Fruit fly (Drosophila melanogaster) whole organism, prepupa: ENCODE data around the gene MED15.
A peak's percentile ranks its signal among the peaks of the same experiment; 100 is the strongest.

Experiments used
- Blimp-1 ChIP-seq: fragments of 200-800 bp; sonication (Bioruptor generic); optimal IDR thresholded peaks from 3 replicates; lab custom pipeline; 2017; ENCODE audit warnings: missing biosample characterization, missing genetic modification characterization, mild to moderate bottlenecking, moderate library complexity, missing genetic modification reagents
- CG10669 ChIP-seq: fragments of 200-800 bp; sonication (Bioruptor generic); optimal IDR thresholded peaks from 3 replicates; lab custom pipeline; 2018; ENCODE audit warnings: missing biosample characterization, mild to moderate bottlenecking, missing genetic modification characterization, moderate library complexity
- CG11294 ChIP-seq: fragments of 200-800 bp; sonication (Bioruptor generic); IDR thresholded peaks from 2 replicates; pipeline ENCODE4 v1.3.6; 2022; ENCODE audit warnings: missing biosample characterization, missing genetic modification characterization
- CG11762 ChIP-seq: fragments of 200-800 bp; sonication (Bioruptor generic); optimal IDR thresholded peaks from 3 replicates; lab custom pipeline; 2016; ENCODE audit warnings: missing biosample characterization, missing genetic modification characterization; ENCODE audit not compliant: insufficient read depth
- CG11902 ChIP-seq: fragments of 200-800 bp; sonication (Bioruptor generic); optimal IDR thresholded peaks from 3 replicates; lab custom pipeline; 2016; ENCODE audit warnings: missing biosample characterization, missing genetic modification characterization
- CG15336 ChIP-seq: fragments of 200-800 bp; sonication (Bioruptor generic); IDR thresholded peaks from 2 replicates; pipeline ENCODE4 v1.3.6; 2022; ENCODE audit warnings: missing biosample characterization, missing genetic modification characterization
- CG1621 ChIP-seq: fragments of 200-800 bp; sonication (Bioruptor generic); optimal IDR thresholded peaks from 3 replicates; lab custom pipeline; 2018; ENCODE audit warnings: missing biosample characterization, mild to moderate bottlenecking, missing genetic modification characterization
- CG3032 ChIP-seq: fragments of 200-800 bp; optimal IDR thresholded peaks from 2 replicates; lab custom pipeline; 2019; ENCODE audit warnings: missing biosample characterization, mild to moderate bottlenecking, missing genetic modification characterization, moderate library complexity
- CG32006 ChIP-seq: fragments of 200-800 bp; sonication (Bioruptor generic); optimal IDR thresholded peaks from 3 replicates; lab custom pipeline; 2017; ENCODE audit warnings: missing biosample characterization, mild to moderate bottlenecking, missing genetic modification characterization
- CG34406 ChIP-seq: fragments of 200-800 bp; sonication (Bioruptor generic); optimal IDR thresholded peaks from 3 replicates; lab custom pipeline; 2016; ENCODE audit warnings: missing biosample characterization, missing genetic modification characterization
- CG3919 ChIP-seq: fragments of 200-800 bp; sonication (Bioruptor generic); optimal IDR thresholded peaks from 3 replicates; lab custom pipeline; 2016; ENCODE audit warnings: missing biosample characterization, missing genetic modification characterization
- CG4318 ChIP-seq: fragments of 200-800 bp; sonication (Bioruptor generic); optimal IDR thresholded peaks from 3 replicates; lab custom pipeline; 2017; ENCODE audit warnings: missing biosample characterization, mild to moderate bottlenecking, missing genetic modification characterization
- CG6276 ChIP-seq: fragments of 200-800 bp; sonication (Bioruptor generic); optimal IDR thresholded peaks from 2 replicates; lab custom pipeline; 2017; ENCODE audit warnings: missing biosample characterization, mild to moderate bottlenecking, missing genetic modification characterization
- CG6792 ChIP-seq: fragments of 200-800 bp; sonication (Bioruptor generic); optimal IDR thresholded peaks from 3 replicates; lab custom pipeline; 2016; ENCODE audit warnings: missing biosample characterization, missing genetic modification characterization
- CG6808 ChIP-seq: fragments of 200-800 bp; sonication (Bioruptor generic); optimal IDR thresholded peaks from 3 replicates; lab custom pipeline; 2017; ENCODE audit warnings: missing biosample characterization, missing genetic modification characterization, mild to moderate bottlenecking, moderate library complexity, missing genetic modification reagents
- CG6854 ChIP-seq: fragments of 200-800 bp; sonication (Bioruptor generic); optimal IDR thresholded peaks from 2 replicates; lab custom pipeline; 2017; ENCODE audit warnings: missing biosample characterization, mild to moderate bottlenecking, missing genetic modification characterization
- CG7368 ChIP-seq: fragments of 200-800 bp; sonication (Bioruptor generic); optimal IDR thresholded peaks from 3 replicates; lab custom pipeline; 2016; ENCODE audit warnings: missing biosample characterization, missing genetic modification characterization
- CG8319 ChIP-seq: fragments of 200-800 bp; sonication (Bioruptor generic); optimal IDR thresholded peaks from 3 replicates; lab custom pipeline; 2016; ENCODE audit warnings: missing biosample characterization, missing genetic modification characterization
- CG8632 ChIP-seq: fragments of 200-800 bp; sonication (Bioruptor generic); optimal IDR thresholded peaks from 3 replicates; lab custom pipeline; 2016; ENCODE audit warnings: missing biosample characterization, missing genetic modification characterization
- CG9139 ChIP-seq: fragments of 200-800 bp; sonication (Bioruptor generic); optimal IDR thresholded peaks from 3 replicates; lab custom pipeline; 2017; ENCODE audit warnings: missing biosample characterization, mild to moderate bottlenecking, missing genetic modification characterization
- Eip75B ChIP-seq: fragments of 200-800 bp; sonication (Bioruptor generic); optimal IDR thresholded peaks from 3 replicates; lab custom pipeline; 2016; ENCODE audit warnings: missing biosample characterization, missing genetic modification characterization
- Eip78C ChIP-seq: fragments of 200-800 bp; sonication (Bioruptor generic); peaks from one replicate; lab custom pipeline; 2016; ENCODE audit warnings: missing biosample characterization, missing genetic modification characterization
- Eip93F ChIP-seq: fragments of 200-800 bp; sonication (Bioruptor generic); optimal IDR thresholded peaks from 2 replicates; lab custom pipeline; 2016; ENCODE audit warnings: missing biosample characterization, mild to moderate bottlenecking, missing genetic modification characterization
- Ets21C ChIP-seq: fragments of 200-800 bp; sonication (Bioruptor generic); optimal IDR thresholded peaks from 3 replicates; lab custom pipeline; 2016; ENCODE audit warnings: missing biosample characterization, missing genetic modification characterization
- Hr38 ChIP-seq: sonication (Bioruptor generic); optimal IDR thresholded peaks from 2 replicates; lab custom pipeline; 2016; ENCODE audit warnings: missing biosample characterization, missing genetic modification characterization
- Hr4 ChIP-seq: fragments of 200-800 bp; sonication (Bioruptor generic); optimal IDR thresholded peaks from 3 replicates; lab custom pipeline; 2016; ENCODE audit warnings: missing biosample characterization, missing genetic modification characterization
- Lpt ChIP-seq: fragments of 200-800 bp; sonication (Bioruptor generic); optimal IDR thresholded peaks from 3 replicates; lab custom pipeline; 2016; ENCODE audit warnings: missing biosample characterization, missing genetic modification characterization
- Met ChIP-seq: fragments of 200-800 bp; sonication (Bioruptor generic); optimal IDR thresholded peaks from 3 replicates; lab custom pipeline; 2016; ENCODE audit warnings: missing biosample characterization, missing genetic modification characterization
- Smox ChIP-seq: fragments of 200-800 bp; sonication (Bioruptor generic); optimal IDR thresholded peaks from 3 replicates; lab custom pipeline; 2016; ENCODE audit warnings: missing biosample characterization, missing genetic modification characterization
- Sox102F ChIP-seq: fragments of 200-800 bp; sonication (Bioruptor generic); optimal IDR thresholded peaks from 2 replicates; lab custom pipeline; 2016; ENCODE audit warnings: missing biosample characterization, mild to moderate bottlenecking, missing genetic modification characterization
- Sox14 ChIP-seq: fragments of 200-800 bp; sonication (Bioruptor generic); optimal IDR thresholded peaks from 3 replicates; lab custom pipeline; 2016; ENCODE audit warnings: missing biosample characterization, missing genetic modification characterization
- Sox15 ChIP-seq: fragments of 200-800 bp; sonication (Bioruptor generic); optimal IDR thresholded peaks from 3 replicates; lab custom pipeline; 2016; ENCODE audit warnings: missing biosample characterization, missing genetic modification characterization
- achi ChIP-seq: fragments of 200-800 bp; sonication (Bioruptor generic); optimal IDR thresholded peaks from 3 replicates; lab custom pipeline; 2016; ENCODE audit warnings: missing biosample characterization, missing genetic modification characterization
- acj6 ChIP-seq: fragments of 200-800 bp; sonication (Bioruptor generic); optimal IDR thresholded peaks from 3 replicates; lab custom pipeline; 2016; ENCODE audit warnings: missing biosample characterization, missing genetic modification characterization
- cyc ChIP-seq: fragments of 200-800 bp; sonication (Bioruptor generic); optimal IDR thresholded peaks from 3 replicates; lab custom pipeline; 2016; ENCODE audit warnings: missing biosample characterization, missing genetic modification characterization
- dac ChIP-seq: fragments of 200-800 bp; sonication (Bioruptor generic); optimal IDR thresholded peaks from 2 replicates; lab custom pipeline; 2017; ENCODE audit warnings: missing biosample characterization, mild to moderate bottlenecking, missing genetic modification characterization
- dsx ChIP-seq: fragments of 200-800 bp; optimal IDR thresholded peaks from 3 replicates; lab custom pipeline; 2019; ENCODE audit warnings: missing biosample characterization, mild to moderate bottlenecking, missing genetic modification characterization, moderate library complexity; ENCODE audit not compliant: poor library complexity, severe bottlenecking
- eg ChIP-seq: fragments of 200-800 bp; sonication (Bioruptor generic); IDR thresholded peaks from 3 replicates; pipeline ENCODE4 v1.3.6; 2022; ENCODE audit warnings: missing biosample characterization, missing genetic modification characterization
- esn ChIP-seq: fragments of 200-800 bp; sonication (Bioruptor generic); optimal IDR thresholded peaks from 2 replicates; lab custom pipeline; 2016; ENCODE audit warnings: missing biosample characterization, mild to moderate bottlenecking, missing genetic modification characterization, moderate library complexity
- fd59A ChIP-seq: fragments of 200-800 bp; sonication (Bioruptor generic); optimal IDR thresholded peaks from 2 replicates; lab custom pipeline; 2017; ENCODE audit warnings: missing biosample characterization, mild to moderate bottlenecking, missing genetic modification characterization, missing genetic modification reagents
- fd85E ChIP-seq: fragments of 200-800 bp; sonication (Bioruptor generic); optimal IDR thresholded peaks from 3 replicates; lab custom pipeline; 2016; ENCODE audit warnings: missing biosample characterization, missing genetic modification characterization
- fkh ChIP-seq: fragments of 200-800 bp; sonication (Bioruptor generic); optimal IDR thresholded peaks from 3 replicates; lab custom pipeline; 2017; ENCODE audit warnings: missing biosample characterization, mild to moderate bottlenecking, missing genetic modification characterization, moderate library complexity
- lz ChIP-seq: fragments of 200-800 bp; sonication (Bioruptor generic); optimal IDR thresholded peaks from 3 replicates; lab custom pipeline; 2016; ENCODE audit warnings: missing biosample characterization, missing genetic modification characterization
- net ChIP-seq: fragments of 200-800 bp; sonication (Bioruptor generic); optimal IDR thresholded peaks from 3 replicates; lab custom pipeline; 2016; ENCODE audit warnings: missing biosample characterization, missing genetic modification characterization
- salr ChIP-seq, 2 experiments: fragments of 200-800 bp; sonication (Bioruptor generic); optimal IDR thresholded peaks; 3 replicates each; lab custom pipeline; 2016 to 2018; ENCODE audit warnings: missing biosample characterization in 2 of 2, missing genetic modification characterization in 2 of 2, mild to moderate bottlenecking in 1 of 2
- spab ChIP-seq: fragments of 200-800 bp; sonication (Bioruptor generic); optimal IDR thresholded peaks from 2 replicates; lab custom pipeline; 2017; ENCODE audit warnings: missing biosample characterization, mild to moderate bottlenecking, missing genetic modification characterization, missing genetic modification reagents
- ss ChIP-seq, 2 experiments: fragments of 200-800 bp; sonication (Bioruptor generic); optimal IDR thresholded peaks; 2 replicates in 1 of 2; 3 replicates in 1 of 2; lab custom pipeline; 2017 to 2018; ENCODE audit warnings: mild to moderate bottlenecking in 2 of 2, missing biosample characterization in 2 of 2, missing genetic modification characterization in 2 of 2, moderate library complexity in 1 of 2
- svp ChIP-seq: fragments of 200-800 bp; sonication (Bioruptor generic); peaks from one replicate; lab custom pipeline; 2016; ENCODE audit warnings: missing biosample characterization, missing genetic modification characterization
- topi ChIP-seq: fragments of 200-800 bp; sonication (Bioruptor generic); optimal IDR thresholded peaks from 3 replicates; lab custom pipeline; 2016; ENCODE audit warnings: missing biosample characterization, missing genetic modification characterization
- vri ChIP-seq: fragments of 200-800 bp; sonication (Bioruptor generic); optimal IDR thresholded peaks from 3 replicates; lab custom pipeline; 2016; ENCODE audit warnings: missing biosample characterization, mild to moderate bottlenecking, missing genetic modification characterization

Gene MED15

DNA sequence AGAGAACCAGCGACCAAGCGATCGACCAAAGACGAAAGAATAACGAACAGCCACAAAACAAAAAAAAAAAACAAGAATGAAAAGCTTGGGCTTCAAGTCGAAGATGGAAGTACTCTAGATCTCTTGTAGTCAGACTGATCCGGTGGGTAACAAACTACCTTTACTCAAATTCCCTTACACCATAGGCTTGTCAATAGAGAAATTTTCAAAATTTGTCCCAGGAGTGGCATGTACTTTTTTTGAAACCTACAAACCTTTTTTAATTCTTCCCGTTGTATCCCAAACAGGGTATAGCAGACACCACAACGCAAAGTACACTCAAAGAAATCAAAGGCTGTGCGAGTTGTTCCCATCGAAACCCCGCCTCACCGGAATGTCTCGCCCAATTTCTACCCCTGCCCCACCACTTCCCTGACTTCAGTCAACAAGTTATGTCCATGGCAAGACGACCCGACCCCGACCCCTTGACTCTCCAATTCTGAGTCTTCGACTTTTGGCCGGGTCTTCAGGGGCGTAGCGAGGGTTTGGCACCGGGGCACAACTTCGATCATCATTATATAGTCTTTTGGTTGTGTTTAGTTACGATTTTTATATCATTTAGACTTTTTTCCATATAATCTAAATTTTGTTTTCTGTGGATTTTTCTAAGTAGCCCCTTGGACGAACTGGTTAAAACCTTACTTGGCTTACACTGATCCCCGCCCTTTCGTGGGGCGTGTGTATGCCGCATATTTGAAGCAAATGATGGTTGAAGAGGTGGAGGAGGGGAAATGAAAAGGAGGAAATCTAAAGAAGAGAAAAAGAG lies 42.9 kb upstream of the MED15 start:
- TF ChIP-seq achi (peak; percentile 86), fd59A (GFP tag; lab: Kevin White, UChicago) (peak; percentile 78), Eip75B (peak; percentile 89), CG15336 (GFP tag; lab: Robert Waterston, UW) (peak; percentile 66; the same call in 1 of the 2 replicates), ss (GFP tag; optimal IDR thresholded peaks at IDR 0.05; lab: Kevin White, UChicago) (peak; percentile 23 to 62), Lpt (GFP tag; lab: Kevin White, UChicago) (peak; percentile 56), Hr38 (GFP tag; lab: Kevin White, UChicago) (no peak), CG6854 (peak; percentile 79), Sox14 (GFP tag; lab: Kevin White, UChicago) (peak; percentile 93), CG6276 (GFP tag; lab: Kevin White, UChicago) (peak; percentile 42), CG11902 (peak; percentile 97), eg (GFP tag; lab: Robert Waterston, UW) (peak; percentile 53), Eip93F (peak; percentile 91), acj6 (GFP tag; lab: Kevin White, UChicago) (peak; percentile 91), CG7368 (peak; percentile 77), topi (GFP tag; lab: Kevin White, UChicago) (peak; percentile 95), vri (GFP tag; lab: Kevin White, UChicago) (peak; percentile 93), CG11762 (GFP tag; lab: Kevin White, UChicago) (peak; percentile 51), CG8319 (GFP tag; lab: Kevin White, UChicago) (peak; percentile 81), CG32006 (peak; percentile 76), CG6808 (GFP tag; lab: Kevin White, UChicago) (peak; percentile 77), esn (GFP tag; lab: Kevin White, UChicago) (peak; percentile 96), dac (no peak), spab (GFP tag; lab: Kevin White, UChicago) (peak; percentile 71), Hr4 (GFP tag; lab: Kevin White, UChicago) (peak; percentile 60), CG8632 (GFP tag; lab: Kevin White, UChicago) (peak; percentile 81), dsx (GFP tag; lab: Kevin White, UChicago) (peak; percentile 65), CG1621 (peak; percentile 77), CG11294 (peak; percentile 46; the same call in 1 of the 2 replicates), CG10669 (GFP tag; lab: Kevin White, UChicago) (peak; percentile 72), Blimp-1 (GFP tag; lab: Kevin White, UChicago) (peak; percentile 80), svp (GFP tag; lab: Kevin White, UChicago) (peak; percentile 98), cyc (GFP tag; lab: Kevin White, UChicago) (peak; percentile 95), fkh (GFP tag; lab: Kevin White, UChicago) (no peak), CG34406 (GFP tag; lab: Kevin White, UChicago) (peak; percentile 84), CG3919 (GFP tag; lab: Kevin White, UChicago) (peak; percentile 90), Sox15 (GFP tag; lab: Kevin White, UChicago) (peak; percentile 73), fd85E (peak; percentile 71), CG4318 (GFP tag; lab: Kevin White, UChicago) (peak; percentile 22), CG9139 (GFP tag; lab: Kevin White, UChicago) (peak; percentile 60), CG6792 (peak; percentile 90), net (peak; percentile 68), Eip78C (GFP tag; lab: Kevin White, UChicago) (peak; percentile 96), Smox (GFP tag; lab: Kevin White, UChicago) (peak; percentile 93), Sox102F (GFP tag; lab: Kevin White, UChicago) (peak; percentile 96), Met (peak; percentile 96), lz (GFP tag; lab: Kevin White, UChicago) (peak; percentile 94), Ets21C (GFP tag; lab: Kevin White, UChicago) (peak; percentile 93), CG3032 (tag; lab: Kevin White, UChicago) (peak; percentile 83), salr (GFP tag; optimal IDR thresholded peaks at IDR 0.05; lab: Kevin White, UChicago) (peak; percentile 67 to 69)
